Worm (Caenorhabditis elegans): ENCODE measurements around the gene his-70.

- TF ChIP-seq elt-2 (tag; optimal IDR thresholded peaks at IDR 0.05) (no peak), unc-62 (GFP tag; optimal IDR thresholded peaks at IDR 0.05) (no peak), ama-1 (optimal IDR thresholded peaks at IDR 0.05) (no peak), lin-39 (tag; optimal IDR thresholded peaks at IDR 0.05) (no peak), ZK546.5 (tag; optimal IDR thresholded peaks at IDR 0.05) (no peak), nhr-28 (tag; optimal IDR thresholded peaks at IDR 0.05) (no peak), ztf-11 (tag; optimal IDR thresholded peaks at IDR 0.05) (no peak), unc-39 (tag; optimal IDR thresholded peaks at IDR 0.05) (no peak), nhr-237 (tag; optimal IDR thresholded peaks at IDR 0.05) (no peak)
Measured at ce11 chrIII:4085657-4086056, 25.7 kb upstream of the his-70 start.

Measured in whole organism, L3 larva.